Worm (Caenorhabditis elegans) whole organism, late embryonic: ENCODE results near the gene F02D8.4.

Source experiments
- C08G9.2 ChIP-seq: sonication (generic microtip); optimal IDR thresholded peaks from 2 replicates; lab custom pipeline; 2016; ENCODE audit warnings: mild to moderate bottlenecking, missing genetic modification characterization, moderate library complexity, missing compliant biosample characterization
- F13H6.1 ChIP-seq: sonication (generic microtip); optimal IDR thresholded peaks from 2 replicates; lab custom pipeline; 2016; ENCODE audit warnings: missing genetic modification characterization, missing compliant biosample characterization
- K02D7.2 ChIP-seq: sonication (generic microtip); optimal IDR thresholded peaks from 2 replicates; lab custom pipeline; 2017; ENCODE audit warnings: mild to moderate bottlenecking, missing genetic modification characterization, missing compliant biosample characterization
- K09A11.1 ChIP-seq: sonication (generic microtip); optimal IDR thresholded peaks from 2 replicates; lab custom pipeline; 2017; ENCODE audit warnings: antibody characterized with exemption, mild to moderate bottlenecking, missing genetic modification characterization, missing compliant biosample characterization; ENCODE audit not compliant: insufficient read depth
- T23F11.4 ChIP-seq: fragments of 200-800 bp; sonication (Bioruptor generic); optimal IDR thresholded peaks from 2 replicates; lab custom pipeline; 2018; ENCODE audit warnings: mild to moderate bottlenecking, missing genetic modification characterization, missing compliant biosample characterization
- Y22D7AL.16 ChIP-seq: sonication (generic microtip); optimal IDR thresholded peaks from 2 replicates; lab custom pipeline; 2016; ENCODE audit warnings: missing genetic modification characterization, missing compliant biosample characterization
- ahr-1 ChIP-seq: sonication (generic microtip); optimal IDR thresholded peaks from 2 replicates; lab custom pipeline; 2016; ENCODE audit warnings: missing genetic modification characterization, missing compliant biosample characterization
- ama-1 ChIP-seq: fragments of 150-350 bp; optimal IDR thresholded peaks from 2 replicates; lab custom pipeline; 2014
- ceh-14 ChIP-seq: sonication (generic microtip); optimal IDR thresholded peaks from 2 replicates; lab custom pipeline; 2016; ENCODE audit warnings: missing genotype, missing genetic modification characterization, missing compliant biosample characterization
- ceh-18 ChIP-seq: sonication (generic microtip); optimal IDR thresholded peaks from 2 replicates; lab custom pipeline; 2016; ENCODE audit warnings: missing genetic modification characterization, missing compliant biosample characterization
- ceh-19 ChIP-seq: fragments of 200-800 bp; sonication (Bioruptor generic); optimal IDR thresholded peaks from 2 replicates; lab custom pipeline; 2018; ENCODE audit warnings: mild to moderate bottlenecking, missing genetic modification characterization, missing compliant biosample characterization
- ceh-22 ChIP-seq: sonication (generic microtip); optimal IDR thresholded peaks from 2 replicates; lab custom pipeline; 2017; ENCODE audit warnings: missing biosample characterization, missing genetic modification characterization
- ceh-24 ChIP-seq: sonication (generic microtip); optimal IDR thresholded peaks from 2 replicates; lab custom pipeline; 2016; ENCODE audit warnings: mild to moderate bottlenecking, missing genetic modification characterization, missing compliant biosample characterization
- ceh-45 ChIP-seq: fragments of 200-800 bp; sonication (Bioruptor generic); IDR thresholded peaks from 2 replicates; pipeline ENCODE4 v1.3.6; 2022; ENCODE audit warnings: missing genetic modification reagents, missing genetic modification characterization, missing compliant biosample characterization
- ceh-48 ChIP-seq: sonication (generic microtip); optimal IDR thresholded peaks from 2 replicates; lab custom pipeline; 2016; ENCODE audit warnings: missing genetic modification characterization, inconsistent platforms, missing compliant biosample characterization
- ceh-6 ChIP-seq: fragments of 200-800 bp; sonication (Bioruptor generic); optimal IDR thresholded peaks from 2 replicates; lab custom pipeline; 2018; ENCODE audit warnings: mild to moderate bottlenecking, missing genetic modification characterization, missing compliant biosample characterization
- che-1 ChIP-seq: sonication (generic microtip); optimal IDR thresholded peaks from 2 replicates; lab custom pipeline; 2016; ENCODE audit warnings: mild to moderate bottlenecking, missing genetic modification characterization, missing compliant biosample characterization
- dmd-4 ChIP-seq: sonication (generic microtip); optimal IDR thresholded peaks from 2 replicates; lab custom pipeline; 2016; ENCODE audit warnings: borderline replicate concordance, missing genetic modification characterization, missing compliant biosample characterization
- dve-1 ChIP-seq: sonication (generic microtip); optimal IDR thresholded peaks from 2 replicates; lab custom pipeline; 2017; ENCODE audit warnings: antibody characterized with exemption, mild to moderate bottlenecking, missing genetic modification characterization, missing compliant biosample characterization
- elt-2 ChIP-seq: sonication (generic microtip); optimal IDR thresholded peaks from 2 replicates; lab custom pipeline; 2016; ENCODE audit warnings: missing genetic modification reagents, missing genetic modification characterization, missing compliant biosample characterization
- elt-4 ChIP-seq: sonication (generic microtip); optimal IDR thresholded peaks from 2 replicates; lab custom pipeline; 2016; ENCODE audit warnings: missing genetic modification characterization, missing compliant biosample characterization
- eyg-1 ChIP-seq: sonication (generic microtip); optimal IDR thresholded peaks from 2 replicates; lab custom pipeline; 2016; ENCODE audit warnings: missing genotype, missing genetic modification characterization, missing compliant biosample characterization
- fkh-10 ChIP-seq: fragments of 150-350 bp; optimal IDR thresholded peaks from 2 replicates; lab custom pipeline; 2014; ENCODE audit warnings: missing biosample characterization, missing genetic modification reagents, missing genetic modification characterization
- fkh-6 ChIP-seq: sonication (generic microtip); optimal IDR thresholded peaks from 2 replicates; lab custom pipeline; 2016; ENCODE audit warnings: missing genetic modification characterization, missing compliant biosample characterization
- gmeb-2 ChIP-seq: sonication (generic microtip); optimal IDR thresholded peaks from 2 replicates; lab custom pipeline; 2016; ENCODE audit warnings: missing genetic modification characterization, inconsistent platforms, missing compliant biosample characterization
- hlh-13 ChIP-seq: fragments of 200-800 bp; sonication (Bioruptor generic); optimal IDR thresholded peaks from 2 replicates; lab custom pipeline; 2018; ENCODE audit warnings: mild to moderate bottlenecking, missing genetic modification characterization, missing compliant biosample characterization
- hlh-15 ChIP-seq: sonication (generic microtip); optimal IDR thresholded peaks from 2 replicates; lab custom pipeline; 2016; ENCODE audit warnings: missing genetic modification characterization, missing compliant biosample characterization
- hlh-30 ChIP-seq: sonication (generic microtip); optimal IDR thresholded peaks from 2 replicates; lab custom pipeline; 2017; ENCODE audit warnings: antibody characterized with exemption, missing genetic modification characterization, missing compliant biosample characterization; ENCODE audit not compliant: insufficient read depth
- hlh-8 ChIP-seq: sonication (generic microtip); optimal IDR thresholded peaks from 2 replicates; lab custom pipeline; 2016; ENCODE audit warnings: missing genotype, missing genetic modification characterization, missing compliant biosample characterization
- madf-2 ChIP-seq: sonication (generic microtip); optimal IDR thresholded peaks from 2 replicates; lab custom pipeline; 2017; ENCODE audit warnings: missing genetic modification characterization, missing compliant biosample characterization
- nfya-1 ChIP-seq: sonication (generic microtip); optimal IDR thresholded peaks from 2 replicates; lab custom pipeline; 2017; ENCODE audit warnings: missing genetic modification characterization, mild to moderate bottlenecking, missing compliant biosample characterization, antibody characterized with exemption, moderate library complexity
- pat-9 ChIP-seq: fragments of 200-800 bp; sonication (Bioruptor generic); optimal IDR thresholded peaks from 2 replicates; lab custom pipeline; 2018; ENCODE audit warnings: mild to moderate bottlenecking, missing genetic modification characterization, moderate library complexity, missing compliant biosample characterization
- pax-1 ChIP-seq: fragments of 150-350 bp; optimal IDR thresholded peaks from 2 replicates; lab custom pipeline; 2014; ENCODE audit warnings: missing biosample characterization, missing genetic modification characterization
- pha-2 ChIP-seq: sonication (generic microtip); optimal IDR thresholded peaks from 2 replicates; lab custom pipeline; 2017; ENCODE audit warnings: mild to moderate bottlenecking, missing genetic modification characterization, missing compliant biosample characterization
- pros-1 ChIP-seq: fragments of 150-350 bp; optimal IDR thresholded peaks from 2 replicates; lab custom pipeline; 2014; ENCODE audit warnings: missing biosample characterization, missing genetic modification reagents, missing genetic modification characterization
- ref-2 ChIP-seq: sonication (generic microtip); optimal IDR thresholded peaks from 2 replicates; lab custom pipeline; 2016; ENCODE audit warnings: missing genetic modification characterization, missing compliant biosample characterization
- sdc-2 ChIP-seq: sonication (generic microtip); optimal IDR thresholded peaks from 2 replicates; lab custom pipeline; 2016; ENCODE audit warnings: missing genotype, missing genetic modification characterization, missing compliant biosample characterization
- sox-2 ChIP-seq: fragments of 200-800 bp; sonication (Bioruptor generic); IDR thresholded peaks from 2 replicates; pipeline ENCODE4 v1.3.6; 2022; ENCODE audit warnings: missing genetic modification reagents, missing genetic modification characterization, missing compliant biosample characterization
- sox-4 ChIP-seq: sonication (generic microtip); optimal IDR thresholded peaks from 2 replicates; lab custom pipeline; 2017; ENCODE audit warnings: mild to moderate bottlenecking, missing genetic modification characterization, inconsistent platforms, missing compliant biosample characterization
- syd-9 ChIP-seq: sonication (generic microtip); optimal IDR thresholded peaks from 2 replicates; lab custom pipeline; 2016; ENCODE audit warnings: mild to moderate bottlenecking, missing genetic modification characterization, moderate library complexity, missing compliant biosample characterization
- ttx-3 ChIP-seq: sonication (generic microtip); optimal IDR thresholded peaks from 2 replicates; lab custom pipeline; 2016; ENCODE audit warnings: missing genetic modification reagents, missing genetic modification characterization, missing compliant biosample characterization
- unc-42 ChIP-seq: sonication (generic microtip); optimal IDR thresholded peaks from 2 replicates; lab custom pipeline; 2016; ENCODE audit warnings: missing genotype, missing genetic modification characterization, missing compliant biosample characterization
- zip-5 ChIP-seq: sonication (generic microtip); optimal IDR thresholded peaks from 2 replicates; lab custom pipeline; 2016; ENCODE audit warnings: missing genetic modification characterization, missing compliant biosample characterization
- ztf-16 ChIP-seq: sonication (generic microtip); optimal IDR thresholded peaks from 2 replicates; lab custom pipeline; 2017; ENCODE audit warnings: missing genetic modification characterization, missing compliant biosample characterization

F02D8.4 gene

DNA sequence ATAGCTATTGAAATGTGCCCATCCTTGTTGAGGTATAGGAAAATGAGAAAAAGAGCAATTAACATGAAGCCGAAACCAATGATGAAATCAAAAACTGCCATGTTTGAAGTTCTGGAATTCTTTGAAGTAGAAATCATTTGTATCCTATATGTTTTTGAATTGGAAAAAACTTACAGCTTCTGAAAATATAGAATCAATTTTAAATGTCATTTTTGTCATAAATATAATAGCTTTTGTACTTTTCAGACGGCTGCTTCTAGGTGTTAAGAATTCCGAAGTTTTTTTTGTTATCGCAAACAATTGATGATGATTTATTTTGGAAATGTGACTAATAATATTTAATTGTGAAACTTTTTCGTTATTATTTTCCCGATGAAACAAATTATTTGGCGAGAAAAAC is 37.7 kb upstream of the F02D8.4 start, which contains the start of gene C30G7.4:
C30G7.4 (minus strand) TSS at position 101 of the 400 bp plus-strand sequence.
- no peak for TF ChIP-seq hlh-15
- no peak for TF ChIP-seq ttx-3 (tag; lab: Kevin White, UChicago)
- TF ChIP-seq pros-1 (tag; lab: Kevin White, UChicago) = no peak
- no peak for TF ChIP-seq T23F11.4
- TF ChIP-seq dmd-4 = no peak

- TF ChIP-seq ceh-48 (tag; lab: Kevin White, UChicago) (no peak), pha-2 (tag; lab: Kevin White, UChicago) (no peak), hlh-13 (GFP tag; lab: Kevin White, UChicago) (no peak), T23F11.4 (no peak), zip-5 (tag; lab: Kevin White, UChicago) (no peak)
Measured at ce11 chrV:14948566-14948965, 36.1 kb upstream of the F02D8.4 start.

ce11 chrV:14949477-14949876 is 35.2 kb upstream of the F02D8.4 start, which contains the start of gene hil-1:
Gene hil-1 (plus strand): TSS chrV:14949777.
- TF ChIP-seq che-1 (tag; lab: Kevin White, UChicago) (no peak), hlh-30 (no peak), sox-4 (tag; lab: Kevin White, UChicago) (no peak), gmeb-2 (tag; lab: Kevin White, UChicago) (no peak), ceh-6 (GFP tag; lab: Kevin White, UChicago) (no peak), pax-1 (tag; lab: Kevin White, UChicago) (no peak), pha-2 (tag; lab: Kevin White, UChicago) (no peak), elt-4 (tag; lab: Kevin White, UChicago) (no peak), fkh-10 (GFP tag; lab: Kevin White, UChicago) (no peak), unc-42 (tag; lab: Kevin White, UChicago) (no peak), hlh-15 (no peak), K02D7.2 (tag; lab: Kevin White, UChicago) (no peak), sox-2 (no peak), ahr-1 (tag; lab: Kevin White, UChicago) (no peak), pat-9 (no peak), ceh-24 (tag; lab: Kevin White, UChicago) (no peak), ceh-19 (GFP tag; lab: Kevin White, UChicago) (no peak)

DNA sequence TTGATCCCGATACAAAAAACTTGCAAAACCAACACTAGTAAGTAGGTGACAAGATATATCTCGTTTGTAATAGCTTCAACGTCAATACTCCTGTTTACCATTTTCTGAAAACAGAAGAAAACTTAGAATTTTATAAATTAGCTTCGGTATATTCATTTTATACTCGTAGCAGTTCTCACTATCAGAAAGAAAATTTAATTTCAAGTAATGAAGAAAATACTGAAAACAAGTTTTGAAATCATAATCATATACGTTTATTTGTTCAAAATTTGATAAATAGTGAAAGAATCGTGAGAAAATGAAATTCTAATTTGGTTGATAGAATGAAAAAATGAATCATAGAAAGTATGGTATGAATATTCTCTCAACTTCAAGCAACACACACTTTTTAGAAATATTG is 30.1 kb upstream of the F02D8.4 start, which contains the start of gene C30G7.5:
C30G7.5 (minus strand) TSS at position 101 of the 400 bp plus-strand sequence.
- TF ChIP-seq ceh-45 (GFP tag; lab: Robert Waterston, UW) (no peak), hlh-13 (GFP tag; lab: Kevin White, UChicago) (no peak), ceh-22 (no peak), C08G9.2 (tag; lab: Kevin White, UChicago) (no peak), hlh-8 (tag; lab: Kevin White, UChicago) (no peak), ref-2 (no peak), dmd-4 (no peak), pax-1 (tag; lab: Kevin White, UChicago) (no peak), fkh-6 (no peak), Y22D7AL.16 (tag; lab: Kevin White, UChicago) (no peak), eyg-1 (tag; lab: Kevin White, UChicago) (no peak)
- TF ChIP-seq, all 69 proteins: peak for 0

- TF ChIP-seq madf-2 (tag; lab: Kevin White, UChicago) (no peak), elt-2 (no peak), hlh-30 (no peak), nfya-1 (tag; lab: Kevin White, UChicago) (no peak), Y22D7AL.16 (tag; lab: Kevin White, UChicago) (no peak), F13H6.1 (no peak), ahr-1 (tag; lab: Kevin White, UChicago) (no peak), dve-1 (tag; lab: Kevin White, UChicago) (no peak), K09A11.1 (tag; lab: Kevin White, UChicago) (no peak), sdc-2 (tag; lab: Kevin White, UChicago) (no peak), ceh-24 (tag; lab: Kevin White, UChicago) (no peak), syd-9 (tag; lab: Kevin White, UChicago) (no peak), eyg-1 (tag; lab: Kevin White, UChicago) (no peak), ceh-18 (no peak), dmd-4 (no peak), che-1 (tag; lab: Kevin White, UChicago) (no peak), ztf-16 (no peak), K02D7.2 (tag; lab: Kevin White, UChicago) (no peak), ceh-14 (no peak), ama-1 (no peak)
Measured at ce11 chrV:14955676-14956075, 29.0 kb upstream of the F02D8.4 start, which contains the start of gene F02D8.9. Gene F02D8.9 (minus strand): TSS chrV:14955776.
